Worm (Caenorhabditis elegans): Measurements from ENCODE around the gene ears-2.

DNA sequence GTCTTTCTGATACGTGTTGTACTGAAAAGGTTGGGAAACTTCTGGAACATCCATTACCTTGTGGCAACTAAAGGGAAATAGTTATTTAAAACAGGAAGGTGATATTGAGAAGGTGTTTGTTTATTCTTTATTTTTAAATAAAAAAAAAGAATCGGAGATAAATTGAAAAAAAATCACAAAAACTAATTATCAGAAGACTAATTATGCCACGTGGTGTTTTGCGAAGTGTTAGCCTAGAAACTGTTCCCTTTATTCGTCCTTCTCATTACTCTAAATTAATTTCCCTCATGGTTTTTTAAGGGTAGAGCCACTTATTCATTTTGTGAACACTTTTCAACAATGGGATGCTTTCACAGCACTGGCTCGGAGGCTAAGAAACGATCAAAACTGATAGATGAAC, 11.1 kb upstream of the ears-2 start, which contains the start of gene gpa-4:
- no peak for TF ChIP-seq him-1 (tag; optimal IDR thresholded peaks at IDR 0.05)
- no peak for TF ChIP-seq dao-5 (tag; optimal IDR thresholded peaks at IDR 0.05)
- no peak for TF ChIP-seq W03F9.2 (tag; optimal IDR thresholded peaks at IDR 0.05)

Measured in whole organism, L4/young adult.